Worm (Caenorhabditis elegans) whole organism, L1 larva: ENCODE measurements around the gene F13H10.9.
A peak's percentile ranks its signal among the peaks of the same experiment; 100 is the strongest.

Experiments used
- F16B12.6 ChIP-seq: fragments of 150-350 bp; optimal IDR thresholded peaks from 2 replicates; lab custom pipeline; 2014; ENCODE audit warnings: missing biosample characterization, missing genetic modification characterization
- Y116A8C.19 ChIP-seq: sonication (generic microtip); optimal IDR thresholded peaks from 2 replicates; lab custom pipeline; 2016; ENCODE audit warnings: missing compliant biosample characterization, missing genetic modification characterization, borderline replicate concordance
- aha-1 ChIP-seq: fragments of 150-350 bp; optimal IDR thresholded peaks from 2 replicates; lab custom pipeline; 2014; ENCODE audit warnings: missing biosample characterization, missing genetic modification characterization
- aly-2 ChIP-seq: fragments of 150-350 bp; optimal IDR thresholded peaks from 2 replicates; lab custom pipeline; 2014; ENCODE audit warnings: missing biosample characterization, missing genetic modification characterization
- ama-1 ChIP-seq: fragments of 150-350 bp; optimal IDR thresholded peaks from 2 replicates; lab custom pipeline; 2014
- blmp-1 ChIP-seq: fragments of 150-350 bp; optimal IDR thresholded peaks from 2 replicates; lab custom pipeline; 2014; ENCODE audit warnings: missing biosample characterization, missing genetic modification characterization
- ceh-63 ChIP-seq: fragments of 200-800 bp; sonication (Bioruptor generic); optimal IDR thresholded peaks from 2 replicates; lab custom pipeline; 2018; ENCODE audit warnings: mild to moderate bottlenecking, missing genetic modification characterization, missing compliant biosample characterization
- ceh-82 ChIP-seq, 3 experiments: fragments of 150-350 bp in 1 of 3; sonication (generic microtip) in 2 of 3; optimal IDR thresholded peaks; 2 replicates each; lab custom pipeline; 2014 to 2017; ENCODE audit warnings: missing biosample characterization in 3 of 3, missing genetic modification characterization in 3 of 3
- ces-1 ChIP-seq: fragments of 150-350 bp; optimal IDR thresholded peaks from 2 replicates; lab custom pipeline; 2014; ENCODE audit warnings: missing biosample characterization, missing genetic modification reagents, missing genetic modification characterization
- dpl-1 ChIP-seq, 3 experiments: fragments of 150-350 bp in 2 of 3; sonication (generic microtip) in 1 of 3; optimal IDR thresholded peaks; 2 replicates each; lab custom pipeline; 2014 to 2017; ENCODE audit warnings: missing biosample characterization in 3 of 3, missing genetic modification characterization in 3 of 3, missing genetic modification reagents in 3 of 3
- dsc-1 ChIP-seq: sonication (generic microtip); optimal IDR thresholded peaks from 2 replicates; lab custom pipeline; 2016; ENCODE audit warnings: mild to moderate bottlenecking, missing genetic modification characterization, missing compliant biosample characterization
- efl-1 ChIP-seq, 4 experiments: fragments of 150-350 bp; optimal IDR thresholded peaks in 3 of 4; peaks in 1 of 4; 1 replicate in 1 of 4; 2 replicates in 3 of 4; lab custom pipeline; 2014; ENCODE audit warnings: missing biosample characterization in 2 of 4, missing genetic modification characterization in 2 of 4, missing genetic modification reagents in 2 of 4
- efl-3 ChIP-seq: fragments of 200-800 bp; sonication (Bioruptor generic); optimal IDR thresholded peaks from 2 replicates; lab custom pipeline; 2018; ENCODE audit warnings: mild to moderate bottlenecking, missing genetic modification characterization, missing compliant biosample characterization
- egl-27 ChIP-seq, 2 experiments: fragments of 150-350 bp in 1 of 2; sonication (generic microtip); optimal IDR thresholded peaks; 3 replicates each; lab custom pipeline; 2017 to 2018; ENCODE audit warnings: missing biosample characterization in 2 of 2, missing genetic modification characterization in 2 of 2, missing genetic modification reagents in 2 of 2
- elt-2 ChIP-seq: sonication (generic microtip); optimal IDR thresholded peaks from 2 replicates; lab custom pipeline; 2016; ENCODE audit warnings: missing genetic modification characterization, mild to moderate bottlenecking, inconsistent platforms, missing compliant biosample characterization, missing genetic modification reagents
- elt-3 ChIP-seq, 6 experiments: fragments of 150-350 bp in 1 of 6; sonication (generic microtip); optimal IDR thresholded peaks; 2 replicates each; lab custom pipeline; 2017 to 2018; ENCODE audit warnings: missing biosample characterization in 6 of 6, missing genetic modification characterization in 6 of 6, inconsistent platforms in 1 of 6
- fkh-10 ChIP-seq: sonication (generic microtip); optimal IDR thresholded peaks from 2 replicates; lab custom pipeline; 2017; ENCODE audit warnings: missing biosample characterization, missing genetic modification reagents, missing genetic modification characterization
- fkh-8 ChIP-seq: sonication (generic microtip); optimal IDR thresholded peaks from 2 replicates; lab custom pipeline; 2016; ENCODE audit warnings: mild to moderate bottlenecking, missing genetic modification characterization, missing compliant biosample characterization
- hlh-17 ChIP-seq: fragments of 200-800 bp; sonication (Bioruptor generic); optimal IDR thresholded peaks from 2 replicates; lab custom pipeline; 2018; ENCODE audit warnings: missing genetic modification characterization, mild to moderate bottlenecking, missing compliant biosample characterization, moderate library complexity, borderline replicate concordance
- hpl-2 ChIP-seq: fragments of 150-350 bp; optimal IDR thresholded peaks from 2 replicates; lab custom pipeline; 2014; ENCODE audit warnings: missing biosample characterization, missing genetic modification reagents, missing genetic modification characterization
- lin-14 ChIP-seq: fragments of 200-800 bp; sonication (Bioruptor generic); optimal IDR thresholded peaks from 2 replicates; lab custom pipeline; 2018; ENCODE audit warnings: mild to moderate bottlenecking, missing genetic modification characterization, moderate library complexity, missing compliant biosample characterization
- lin-15B ChIP-seq: fragments of 150-350 bp; sonication (generic microtip); optimal IDR thresholded peaks from 3 replicates; lab custom pipeline; 2014; ENCODE audit warnings: missing biosample characterization, missing genetic modification characterization
- lin-35 ChIP-seq, 2 experiments: fragments of 150-350 bp; optimal IDR thresholded peaks; 2 replicates each; lab custom pipeline; 2014; ENCODE audit warnings: missing biosample characterization in 2 of 2, missing genetic modification characterization in 2 of 2, missing genetic modification reagents in 2 of 2
- lin-39 ChIP-seq: fragments of 150-350 bp; optimal IDR thresholded peaks from 2 replicates; lab custom pipeline; 2014; ENCODE audit warnings: missing biosample characterization, missing genetic modification reagents, missing genetic modification characterization
- lir-3 ChIP-seq: sonication (generic microtip); optimal IDR thresholded peaks from 2 replicates; lab custom pipeline; 2016; ENCODE audit warnings: mild to moderate bottlenecking, missing genetic modification characterization, moderate library complexity, missing compliant biosample characterization; ENCODE audit not compliant: poor library complexity
- mab-9 ChIP-seq: fragments of 200-800 bp; sonication (Bioruptor generic); IDR thresholded peaks from 2 replicates; pipeline ENCODE4 v1.3.6; 2022; ENCODE audit warnings: missing genetic modification reagents, missing genetic modification characterization, missing compliant biosample characterization
- mep-1 ChIP-seq: fragments of 150-350 bp; optimal IDR thresholded peaks from 2 replicates; lab custom pipeline; 2014; ENCODE audit warnings: missing biosample characterization, missing genetic modification characterization
- nhr-12 ChIP-seq: sonication (generic microtip); optimal IDR thresholded peaks from 2 replicates; lab custom pipeline; 2017; ENCODE audit warnings: missing biosample characterization, missing genetic modification characterization
- nhr-19 ChIP-seq: fragments of 200-800 bp; sonication (Bioruptor generic); conservative IDR thresholded peaks from 2 replicates; pipeline ENCODE4 v1.3.6; 2022; ENCODE audit warnings: missing genetic modification characterization, missing compliant biosample characterization
- nhr-237 ChIP-seq: fragments of 150-350 bp; optimal IDR thresholded peaks from 2 replicates; lab custom pipeline; 2014; ENCODE audit warnings: missing biosample characterization, missing genetic modification characterization
- nhr-28 ChIP-seq: fragments of 150-350 bp; optimal IDR thresholded peaks from 2 replicates; lab custom pipeline; 2014; ENCODE audit warnings: missing biosample characterization, missing genetic modification characterization
- nhr-71 ChIP-seq: sonication (generic microtip); optimal IDR thresholded peaks from 2 replicates; lab custom pipeline; 2016; ENCODE audit warnings: mild to moderate bottlenecking, missing genetic modification characterization, moderate library complexity, missing compliant biosample characterization
- nhr-85 ChIP-seq: sonication (generic microtip); peaks from one replicate; lab custom pipeline; 2016; ENCODE audit warnings: missing genetic modification characterization, inconsistent platforms, missing compliant biosample characterization
- nhr-90 ChIP-seq: sonication (generic microtip); optimal IDR thresholded peaks from 2 replicates; lab custom pipeline; 2016; ENCODE audit warnings: mild to moderate bottlenecking, missing genetic modification characterization, missing compliant biosample characterization; ENCODE audit not compliant: poor library complexity
- pax-3 ChIP-seq: fragments of 200-800 bp; sonication (Bioruptor generic); optimal IDR thresholded peaks from 2 replicates; lab custom pipeline; 2018; ENCODE audit warnings: mild to moderate bottlenecking, missing genetic modification characterization, moderate library complexity, missing compliant biosample characterization
- skn-1 ChIP-seq: fragments of 150-350 bp; optimal IDR thresholded peaks from 2 replicates; lab custom pipeline; 2014; ENCODE audit warnings: missing biosample characterization, missing genetic modification characterization
- snu-23 ChIP-seq: sonication (generic microtip); optimal IDR thresholded peaks from 2 replicates; lab custom pipeline; 2016; ENCODE audit warnings: missing genetic modification characterization, missing compliant biosample characterization
- sox-4 ChIP-seq: sonication (generic microtip); optimal IDR thresholded peaks from 2 replicates; lab custom pipeline; 2016; ENCODE audit warnings: missing genetic modification characterization, missing compliant biosample characterization
- sptf-1 ChIP-seq: fragments of 150-350 bp; optimal IDR thresholded peaks from 2 replicates; lab custom pipeline; 2014; ENCODE audit warnings: missing biosample characterization, missing genetic modification characterization
- sup-37 ChIP-seq: fragments of 200-800 bp; sonication (Bioruptor generic); optimal IDR thresholded peaks from 2 replicates; lab custom pipeline; 2018; ENCODE audit warnings: mild to moderate bottlenecking, missing genetic modification characterization, missing compliant biosample characterization
- swsn-7 ChIP-seq: sonication (generic microtip); optimal IDR thresholded peaks from 2 replicates; lab custom pipeline; 2016; ENCODE audit warnings: missing genetic modification characterization, missing compliant biosample characterization
- tbx-2 ChIP-seq: sonication (generic microtip); optimal IDR thresholded peaks from 2 replicates; lab custom pipeline; 2016; ENCODE audit warnings: missing genetic modification characterization, missing compliant biosample characterization
- unc-130 ChIP-seq: fragments of 150-350 bp; optimal IDR thresholded peaks from 2 replicates; lab custom pipeline; 2017; ENCODE audit warnings: missing biosample characterization, missing genetic modification characterization, inconsistent platforms
- unc-98 ChIP-seq: fragments of 200-800 bp; sonication (Bioruptor generic); IDR thresholded peaks from 2 replicates; pipeline ENCODE4 v1.3.6; 2022; ENCODE audit warnings: missing genetic modification characterization, missing compliant biosample characterization
- zag-1 ChIP-seq: fragments of 150-350 bp; optimal IDR thresholded peaks from 2 replicates; lab custom pipeline; 2014; ENCODE audit warnings: missing biosample characterization, missing genetic modification characterization
- ztf-11 ChIP-seq, 2 experiments: sonication (generic microtip); optimal IDR thresholded peaks; 2 replicates each; lab custom pipeline; 2016 to 2017; ENCODE audit warnings: missing genetic modification characterization in 2 of 2, missing biosample characterization in 1 of 2, missing compliant biosample characterization in 1 of 2
- ztf-4 ChIP-seq: fragments of 150-350 bp; optimal IDR thresholded peaks from 2 replicates; lab custom pipeline; 2014; ENCODE audit warnings: missing biosample characterization, missing genetic modification characterization

The F13H10.9 gene

DNA sequence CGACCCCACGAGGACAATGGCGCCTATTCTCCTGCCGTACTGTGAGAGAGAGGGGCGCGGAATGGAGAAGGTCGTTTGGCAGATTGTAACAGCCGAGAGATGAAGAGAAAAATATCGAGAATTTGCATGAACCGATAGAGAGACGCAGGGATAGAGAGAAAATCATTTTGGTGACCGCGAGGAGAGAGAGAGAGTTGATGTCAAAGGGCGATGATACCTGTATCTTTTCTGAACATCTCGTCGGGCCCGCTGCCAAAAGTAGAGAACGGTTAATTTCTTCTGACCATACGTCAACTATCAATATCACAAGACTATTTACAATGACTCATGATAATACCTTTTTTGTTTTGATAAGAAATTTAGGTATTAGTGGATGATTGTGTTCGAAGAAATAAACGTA is 25.7 kb upstream of the F13H10.9 start (continued):
- TF ChIP-seq efl-1 (optimal IDR thresholded peaks at IDR 0.05; lab: Kevin White, UChicago): peak; percentile 34 to 35
- TF ChIP-seq efl-1 (GFP tag; optimal IDR thresholded peaks at IDR 0.05 in 1 of 2; lab: Kevin White, UChicago): peak in 1 of 2 experiments; percentile 89
- no peak for TF ChIP-seq hlh-17 (GFP tag; lab: Kevin White, UChicago)
- TF ChIP-seq lin-15B (tag; lab: Kevin White, UChicago): no peak
- no peak for TF ChIP-seq elt-2 (tag; lab: Kevin White, UChicago)
- TF ChIP-seq zag-1 (tag; lab: Kevin White, UChicago): no peak
- peak; percentile 1 for TF ChIP-seq skn-1 (tag; lab: Kevin White, UChicago)
- TF ChIP-seq nhr-12: no peak
- TF ChIP-seq nhr-90 (tag; lab: Kevin White, UChicago): peak; percentile 70
- no peak for TF ChIP-seq ama-1
- no peak for TF ChIP-seq aly-2
- TF ChIP-seq ztf-11 (tag; optimal IDR thresholded peaks at IDR 0.05; lab: Kevin White, UChicago): no peak
- no peak for TF ChIP-seq nhr-28 (tag; lab: Kevin White, UChicago)
- TF ChIP-seq lin-35 (GFP tag; optimal IDR thresholded peaks at IDR 0.05; lab: Kevin White, UChicago): peak; percentile 14 to 65
- no peak for TF ChIP-seq sup-37 (GFP tag; lab: Kevin White, UChicago)
- no peak for TF ChIP-seq Y116A8C.19 (tag; lab: Kevin White, UChicago)
- no peak for TF ChIP-seq fkh-8 (tag; lab: Kevin White, UChicago)
- TF ChIP-seq dsc-1 (tag; lab: Kevin White, UChicago): no peak
- TF ChIP-seq mab-9 (GFP tag; lab: Robert Waterston, UW): no peak
- TF ChIP-seq sox-4 (tag; lab: Kevin White, UChicago): no peak
- TF ChIP-seq ztf-4 (tag; lab: Kevin White, UChicago): no peak
- no peak for TF ChIP-seq sptf-1 (tag; lab: Kevin White, UChicago)
- TF ChIP-seq ceh-63 (GFP tag; lab: Kevin White, UChicago): no peak
- peak; percentile 40 for TF ChIP-seq tbx-2
- TF ChIP-seq hpl-2 (GFP tag; lab: Kevin White, UChicago): no peak
- TF ChIP-seq nhr-19: peak; percentile 52
- no peak for TF ChIP-seq efl-3 (GFP tag; lab: Kevin White, UChicago)
- TF ChIP-seq egl-27 (tag; optimal IDR thresholded peaks at IDR 0.05; lab: Kevin White, UChicago): no peak
- TF ChIP-seq blmp-1 (tag; lab: Kevin White, UChicago): peak; percentile 69
- no peak for TF ChIP-seq ceh-82 (tag; optimal IDR thresholded peaks at IDR 0.05; lab: Kevin White, UChicago)
- peak; percentile 70 for TF ChIP-seq nhr-71 (tag; lab: Kevin White, UChicago)
- TF ChIP-seq mep-1 (tag; lab: Kevin White, UChicago): peak; percentile 48

DNA sequence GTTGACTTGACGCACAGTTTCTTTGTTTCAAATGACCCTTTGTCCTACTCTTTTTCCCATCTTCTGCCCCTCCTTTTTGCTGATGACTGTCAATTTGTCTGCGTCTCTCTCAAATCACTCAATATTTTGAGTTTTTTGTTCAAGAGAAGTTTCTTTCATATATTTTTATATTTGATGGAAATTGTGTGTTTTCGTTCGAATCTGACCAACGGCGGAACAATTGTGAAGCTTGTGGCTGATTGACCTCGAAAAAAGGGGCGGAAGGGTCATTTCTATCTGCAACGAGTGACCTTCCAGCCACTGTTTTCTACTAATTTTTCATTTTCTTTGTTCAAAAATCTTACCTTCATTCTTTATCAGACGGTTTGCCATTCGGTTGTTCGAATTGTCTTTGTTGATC is 23.1 kb upstream of the F13H10.9 start:
- TF ChIP-seq lin-14 (GFP tag; lab: Kevin White, UChicago) (peak; percentile 15), swsn-7 (no peak)

- peak; percentile 12 for TF ChIP-seq snu-23
- TF ChIP-seq ztf-4 (tag; lab: Kevin White, UChicago): no peak
- no peak for TF ChIP-seq aha-1
- TF ChIP-seq F16B12.6: no peak
- peak; percentile 6 for TF ChIP-seq fkh-8 (tag; lab: Kevin White, UChicago)
- TF ChIP-seq dpl-1 (GFP tag; optimal IDR thresholded peaks at IDR 0.05; lab: Kevin White, UChicago): no peak
- TF ChIP-seq unc-130 (tag; lab: Kevin White, UChicago): no peak
- no peak for TF ChIP-seq nhr-85
- TF ChIP-seq lin-35 (GFP tag; optimal IDR thresholded peaks at IDR 0.05; lab: Kevin White, UChicago): no peak
- no peak for TF ChIP-seq ceh-63 (GFP tag; lab: Kevin White, UChicago)
- TF ChIP-seq nhr-28 (tag; lab: Kevin White, UChicago): no peak
- no peak for TF ChIP-seq Y116A8C.19 (tag; lab: Kevin White, UChicago)
- no peak for TF ChIP-seq lin-39 (tag; lab: Kevin White, UChicago)
- 0 out of 2 replicates have a peak, but pooled peaks have one; percentile 2 for TF ChIP-seq nhr-19
- TF ChIP-seq lir-3: no peak
- no peak for TF ChIP-seq elt-3 (tag; optimal IDR thresholded peaks at IDR 0.05; lab: Kevin White, UChicago)
- no peak for TF ChIP-seq mep-1 (tag; lab: Kevin White, UChicago)
- TF ChIP-seq unc-98 (GFP tag; lab: Robert Waterston, UW): no peak
- TF ChIP-seq sptf-1 (tag; lab: Kevin White, UChicago): no peak
- peak; percentile 85 for TF ChIP-seq lin-14 (GFP tag; lab: Kevin White, UChicago)
- TF ChIP-seq ces-1 (GFP tag; lab: Kevin White, UChicago): no peak
- TF ChIP-seq nhr-12: no peak
- no peak for TF ChIP-seq nhr-237
- no peak for TF ChIP-seq egl-27 (tag; optimal IDR thresholded peaks at IDR 0.05; lab: Kevin White, UChicago)
- peak; percentile 27 for TF ChIP-seq nhr-71 (tag; lab: Kevin White, UChicago)
- TF ChIP-seq pax-3 (tag; lab: Kevin White, UChicago): no peak
- TF ChIP-seq efl-1 (optimal IDR thresholded peaks at IDR 0.05; lab: Kevin White, UChicago): no peak
- peak in 1 of 2 experiments; percentile 31 for TF ChIP-seq efl-1 (GFP tag; optimal IDR thresholded peaks at IDR 0.05 in 1 of 2; lab: Kevin White, UChicago)
- TF ChIP-seq fkh-10 (GFP tag; lab: Kevin White, UChicago): peak; percentile 88
These were observed 22.0 kb upstream of the F13H10.9 start for ce11 chrIV:10979689-10980088.
